Worm (Caenorhabditis elegans) whole organism, L1 larva: Measurements from ENCODE around the gene F49F1.5.

ENCODE experiments used
- ceh-82 ChIP-seq, 3 experiments: fragments of 150-350 bp in 1 of 3; sonication (generic microtip) in 2 of 3; optimal IDR thresholded peaks; 2 replicates each; lab custom pipeline; 2014 to 2017; ENCODE audit warnings: missing biosample characterization in 3 of 3, missing genetic modification characterization in 3 of 3
- nhr-76 ChIP-seq: sonication (generic microtip); optimal IDR thresholded peaks from 2 replicates; lab custom pipeline; 2017; ENCODE audit warnings: missing biosample characterization, missing genetic modification characterization
- nhr-85 ChIP-seq: sonication (generic microtip); peaks from one replicate; lab custom pipeline; 2016; ENCODE audit warnings: missing genetic modification characterization, inconsistent platforms, missing compliant biosample characterization
- pag-3 ChIP-seq: sonication (generic microtip); optimal IDR thresholded peaks from 2 replicates; lab custom pipeline; 2017; ENCODE audit warnings: missing genetic modification characterization, mild to moderate bottlenecking, missing compliant biosample characterization, antibody characterized with exemption, borderline replicate concordance; ENCODE audit not compliant: insufficient read depth
- sptf-1 ChIP-seq: fragments of 150-350 bp; optimal IDR thresholded peaks from 2 replicates; lab custom pipeline; 2014; ENCODE audit warnings: missing biosample characterization, missing genetic modification characterization
- zag-1 ChIP-seq: fragments of 150-350 bp; optimal IDR thresholded peaks from 2 replicates; lab custom pipeline; 2014; ENCODE audit warnings: missing biosample characterization, missing genetic modification characterization
- ztf-11 ChIP-seq, 2 experiments: sonication (generic microtip); optimal IDR thresholded peaks; 2 replicates each; lab custom pipeline; 2016 to 2017; ENCODE audit warnings: missing genetic modification characterization in 2 of 2, missing biosample characterization in 1 of 2, missing compliant biosample characterization in 1 of 2

ce11 chrIV:4139022-4139421, 18.8 kb upstream of the F49F1.5 start, which contains the start of gene F49F1.10:
- TF ChIP-seq ceh-82 (tag; optimal IDR thresholded peaks at IDR 0.05; lab: Kevin White, UChicago) = no peak
- no peak for TF ChIP-seq ztf-11 (tag; optimal IDR thresholded peaks at IDR 0.05; lab: Kevin White, UChicago)
- no peak for TF ChIP-seq zag-1 (tag; lab: Kevin White, UChicago)
- TF ChIP-seq sptf-1 = no peak
- TF ChIP-seq nhr-85 (tag; lab: Kevin White, UChicago) = no peak
- TF ChIP-seq nhr-76 (tag; lab: Kevin White, UChicago) = no peak
- no peak for TF ChIP-seq pag-3 (tag; lab: Kevin White, UChicago)
